Worm (Caenorhabditis elegans): ENCODE measurements around the gene F10E7.5.
A peak's percentile ranks its signal among the peaks of the same experiment; 100 is the strongest.

F10E7.5 gene

DNA sequence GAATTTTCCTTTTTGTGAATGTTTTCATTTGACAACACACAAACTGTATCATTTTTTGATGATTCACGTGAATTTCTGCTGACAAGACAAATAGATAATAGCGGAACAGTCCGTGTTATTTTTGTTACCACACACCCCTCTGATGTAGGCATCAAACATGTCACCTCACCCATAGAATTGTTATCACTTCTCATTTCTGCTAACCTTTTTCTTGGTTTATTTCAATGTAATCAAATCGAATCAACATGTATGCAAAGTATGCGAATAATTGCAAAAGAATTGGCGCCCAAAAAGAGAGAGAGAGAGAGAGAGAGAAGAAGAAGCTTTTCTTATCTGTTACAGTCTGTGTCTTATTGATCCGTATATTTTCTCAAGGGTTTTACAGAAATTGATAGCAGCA, 45.6 kb downstream of the F10E7.5 start:
- TF ChIP-seq Y5F2A.4 (GFP tag; optimal IDR thresholded peaks at IDR 0.05) (no peak), ztf-11 (tag; optimal IDR thresholded peaks at IDR 0.05) (no peak), arid-1 (GFP tag; conservative IDR thresholded peaks at IDR 0.05) (no peak), set-16 (GFP tag; IDR thresholded peaks at IDR 0.05) (no peak), duxl-1 (tag; optimal IDR thresholded peaks at IDR 0.05; ENCODE audit: poor library complexity) (no peak), mxl-3 (GFP tag; optimal IDR thresholded peaks at IDR 0.05) (peak; percentile 33), F44E2.7 (GFP tag; IDR thresholded peaks at IDR 0.05) (no peak), ceh-28 (tag; optimal IDR thresholded peaks at IDR 0.05) (no peak), egl-27 (tag; optimal IDR thresholded peaks at IDR 0.05) (no peak), nhr-102 (tag; optimal IDR thresholded peaks at IDR 0.05) (no peak), dmd-6 (GFP tag; IDR thresholded peaks at IDR 0.05) (peak; percentile 78), Y48G9A.11 (GFP tag; IDR thresholded peaks at IDR 0.05) (no peak), pqm-1 (tag; optimal IDR thresholded peaks at IDR 0.05) (peak; percentile 69), Y75B8A.6 (GFP tag; IDR thresholded peaks at IDR 0.05) (no peak), spr-1 (tag; optimal IDR thresholded peaks at IDR 0.05) (no peak), mxl-2 (GFP tag; conservative IDR thresholded peaks at IDR 0.05) (peak; percentile 79; the same call in 1 of the 2 replicates), tra-1 (GFP tag; IDR thresholded peaks at IDR 0.05) (no peak), fkh-10 (GFP tag; optimal IDR thresholded peaks at IDR 0.05) (no peak), F49E8.2 (tag; optimal IDR thresholded peaks at IDR 0.05; ENCODE audit: borderline replicate concordance) (no peak), gei-8 (GFP tag; optimal IDR thresholded peaks at IDR 0.05) (no peak), unc-130 (GFP tag; optimal IDR thresholded peaks at IDR 0.05) (no peak), daf-19 (GFP tag; conservative IDR thresholded peaks at IDR 0.05) (no peak), mep-1 (tag; optimal IDR thresholded peaks at IDR 0.05) (no peak), jun-1 (tag; optimal IDR thresholded peaks at IDR 0.05) (no peak), zag-1 (tag; optimal IDR thresholded peaks at IDR 0.05) (no peak), hmg-1.1 (GFP tag; IDR thresholded peaks at IDR 0.05) (no peak), T20F7.1 (GFP tag; optimal IDR thresholded peaks at IDR 0.05) (peak; percentile 11), lir-3 (tag; optimal IDR thresholded peaks at IDR 0.05) (no peak), ces-1 (GFP tag; optimal IDR thresholded peaks at IDR 0.05) (no peak), fos-1 (tag; optimal IDR thresholded peaks at IDR 0.05) (no peak), nhr-6 (tag; optimal IDR thresholded peaks at IDR 0.05) (no peak), mdl-1 (tag; optimal IDR thresholded peaks at IDR 0.05) (peak in 1 of 2 experiments; percentile 39), nhr-10 (tag; optimal IDR thresholded peaks at IDR 0.05) (no peak), ceh-44 (GFP tag; IDR thresholded peaks at IDR 0.05) (no peak), egl-43 (GFP tag; IDR thresholded peaks at IDR 0.05) (no peak), saeg-2 (GFP tag; IDR thresholded peaks at IDR 0.05) (no peak), nhr-28 (tag; optimal IDR thresholded peaks at IDR 0.05) (peak; percentile 93), hlh-30 (tag; optimal IDR thresholded peaks at IDR 0.05; ENCODE audit: insufficient read depth) (peak; percentile 25), nhr-11 (tag; optimal IDR thresholded peaks at IDR 0.05) (no peak), lin-38 (GFP tag; IDR thresholded peaks at IDR 0.05) (no peak), lim-7 (GFP tag; IDR thresholded peaks at IDR 0.05) (no peak), vab-7 (GFP tag; IDR thresholded peaks at IDR 0.05) (no peak), nhr-48 (tag; optimal IDR thresholded peaks at IDR 0.05) (peak; percentile 19), ceh-82 (tag; optimal IDR thresholded peaks at IDR 0.05) (no peak), dve-1 (tag; optimal IDR thresholded peaks at IDR 0.05; ENCODE audit: insufficient read depth) (peak; percentile 57), pha-4 (GFP tag; IDR thresholded peaks at IDR 0.05) (no peak), pha-4 (tag; optimal IDR thresholded peaks at IDR 0.05) (peak; percentile 42), hif-1 (tag; optimal IDR thresholded peaks at IDR 0.05) (no peak), nhr-111 (GFP tag; optimal IDR thresholded peaks at IDR 0.05) (no peak), hlh-11 (tag; optimal IDR thresholded peaks at IDR 0.05) (peak; percentile 75), ztf-7 (tag; optimal IDR thresholded peaks at IDR 0.05) (no peak), ZK546.5 (tag; optimal IDR thresholded peaks at IDR 0.05) (no peak)

Measured in whole organism, L4 larva.